Worm (Caenorhabditis elegans) whole organism, L1 larva: ENCODE data around the gene C05G5.5.

Experiments used
- Y116A8C.19 ChIP-seq: sonication (generic microtip); optimal IDR thresholded peaks from 2 replicates; lab custom pipeline; 2016; ENCODE audit warnings: missing compliant biosample characterization, missing genetic modification characterization, borderline replicate concordance
- aha-1 ChIP-seq: fragments of 150-350 bp; optimal IDR thresholded peaks from 2 replicates; lab custom pipeline; 2014; ENCODE audit warnings: missing biosample characterization, missing genetic modification characterization
- alr-1 ChIP-seq: fragments of 200-800 bp; sonication (Bioruptor generic); optimal IDR thresholded peaks from 2 replicates; lab custom pipeline; 2018; ENCODE audit warnings: borderline replicate concordance, mild to moderate bottlenecking, missing genetic modification characterization, missing compliant biosample characterization
- ama-1 ChIP-seq: fragments of 150-350 bp; optimal IDR thresholded peaks from 2 replicates; lab custom pipeline; 2014
- ceh-88 ChIP-seq: fragments of 200-800 bp; sonication (Bioruptor generic); IDR thresholded peaks from 2 replicates; pipeline ENCODE4 v1.3.6; 2022; ENCODE audit warnings: missing genetic modification characterization, missing compliant biosample characterization
- ces-1 ChIP-seq: fragments of 150-350 bp; optimal IDR thresholded peaks from 2 replicates; lab custom pipeline; 2014; ENCODE audit warnings: missing biosample characterization, missing genetic modification reagents, missing genetic modification characterization
- elt-2 ChIP-seq: sonication (generic microtip); optimal IDR thresholded peaks from 2 replicates; lab custom pipeline; 2016; ENCODE audit warnings: missing genetic modification characterization, mild to moderate bottlenecking, inconsistent platforms, missing compliant biosample characterization, missing genetic modification reagents
- ets-5 ChIP-seq: fragments of 200-800 bp; sonication (Bioruptor generic); IDR thresholded peaks from 2 replicates; pipeline ENCODE4 v1.3.6; 2022; ENCODE audit warnings: missing genetic modification characterization, missing compliant biosample characterization
- fkh-10 ChIP-seq: sonication (generic microtip); optimal IDR thresholded peaks from 2 replicates; lab custom pipeline; 2017; ENCODE audit warnings: missing biosample characterization, missing genetic modification reagents, missing genetic modification characterization
- hpl-2 ChIP-seq: fragments of 150-350 bp; optimal IDR thresholded peaks from 2 replicates; lab custom pipeline; 2014; ENCODE audit warnings: missing biosample characterization, missing genetic modification reagents, missing genetic modification characterization
- irx-1 ChIP-seq: sonication (generic microtip); optimal IDR thresholded peaks from 2 replicates; lab custom pipeline; 2016; ENCODE audit warnings: missing genetic modification characterization, missing compliant biosample characterization
- lin-39 ChIP-seq: fragments of 150-350 bp; optimal IDR thresholded peaks from 2 replicates; lab custom pipeline; 2014; ENCODE audit warnings: missing biosample characterization, missing genetic modification reagents, missing genetic modification characterization
- mab-9 ChIP-seq: fragments of 200-800 bp; sonication (Bioruptor generic); IDR thresholded peaks from 2 replicates; pipeline ENCODE4 v1.3.6; 2022; ENCODE audit warnings: missing genetic modification reagents, missing genetic modification characterization, missing compliant biosample characterization
- mdl-1 ChIP-seq, 2 experiments: fragments of 150-350 bp; optimal IDR thresholded peaks; 2 replicates each; lab custom pipeline; 2014 to 2017; ENCODE audit warnings: missing biosample characterization in 2 of 2, missing genetic modification characterization in 2 of 2, inconsistent platforms in 1 of 2
- nhr-11 ChIP-seq: fragments of 150-350 bp; optimal IDR thresholded peaks from 2 replicates; lab custom pipeline; 2014; ENCODE audit warnings: missing biosample characterization, missing genetic modification characterization
- nhr-20 ChIP-seq: sonication (generic microtip); optimal IDR thresholded peaks from 2 replicates; lab custom pipeline; 2016; ENCODE audit warnings: mild to moderate bottlenecking, missing genetic modification characterization, missing compliant biosample characterization
- nhr-237 ChIP-seq: fragments of 150-350 bp; optimal IDR thresholded peaks from 2 replicates; lab custom pipeline; 2014; ENCODE audit warnings: missing biosample characterization, missing genetic modification characterization
- nhr-47 ChIP-seq: sonication (generic microtip); optimal IDR thresholded peaks from 2 replicates; lab custom pipeline; 2016; ENCODE audit warnings: mild to moderate bottlenecking, missing genetic modification characterization, moderate library complexity, missing compliant biosample characterization
- nhr-71 ChIP-seq: sonication (generic microtip); optimal IDR thresholded peaks from 2 replicates; lab custom pipeline; 2016; ENCODE audit warnings: mild to moderate bottlenecking, missing genetic modification characterization, moderate library complexity, missing compliant biosample characterization
- nhr-85 ChIP-seq: sonication (generic microtip); peaks from one replicate; lab custom pipeline; 2016; ENCODE audit warnings: missing genetic modification characterization, inconsistent platforms, missing compliant biosample characterization
- pax-3 ChIP-seq: fragments of 200-800 bp; sonication (Bioruptor generic); optimal IDR thresholded peaks from 2 replicates; lab custom pipeline; 2018; ENCODE audit warnings: mild to moderate bottlenecking, missing genetic modification characterization, moderate library complexity, missing compliant biosample characterization
- rnt-1 ChIP-seq: sonication (generic microtip); optimal IDR thresholded peaks from 2 replicates; lab custom pipeline; 2016; ENCODE audit warnings: mild to moderate bottlenecking, missing genetic modification characterization, moderate library complexity, missing compliant biosample characterization
- snpc-4 ChIP-seq: fragments of 150-350 bp; optimal IDR thresholded peaks from 2 replicates; lab custom pipeline; 2014; ENCODE audit warnings: missing biosample characterization, missing genetic modification characterization
- swsn-7 ChIP-seq: sonication (generic microtip); optimal IDR thresholded peaks from 2 replicates; lab custom pipeline; 2016; ENCODE audit warnings: missing genetic modification characterization, missing compliant biosample characterization
- tbx-2 ChIP-seq: sonication (generic microtip); optimal IDR thresholded peaks from 2 replicates; lab custom pipeline; 2016; ENCODE audit warnings: missing genetic modification characterization, missing compliant biosample characterization
- unc-130 ChIP-seq: fragments of 150-350 bp; optimal IDR thresholded peaks from 2 replicates; lab custom pipeline; 2017; ENCODE audit warnings: missing biosample characterization, missing genetic modification characterization, inconsistent platforms
- unc-62 ChIP-seq: fragments of 150-350 bp; optimal IDR thresholded peaks from 2 replicates; lab custom pipeline; 2014; ENCODE audit warnings: missing biosample characterization, missing genetic modification reagents, missing genetic modification characterization
- unc-86 ChIP-seq: sonication (generic microtip); optimal IDR thresholded peaks from 2 replicates; lab custom pipeline; 2016; ENCODE audit warnings: missing genetic modification characterization, missing compliant biosample characterization
- unc-98 ChIP-seq: fragments of 200-800 bp; sonication (Bioruptor generic); IDR thresholded peaks from 2 replicates; pipeline ENCODE4 v1.3.6; 2022; ENCODE audit warnings: missing genetic modification characterization, missing compliant biosample characterization
- vab-15 ChIP-seq: sonication (generic microtip); optimal IDR thresholded peaks from 2 replicates; lab custom pipeline; 2017; ENCODE audit warnings: missing genotype, mild to moderate bottlenecking, missing genetic modification characterization, missing compliant biosample characterization
- xbp-1 ChIP-seq: sonication (generic microtip); optimal IDR thresholded peaks from 2 replicates; lab custom pipeline; 2016; ENCODE audit warnings: missing genetic modification characterization, missing compliant biosample characterization
- ztf-4 ChIP-seq: fragments of 150-350 bp; optimal IDR thresholded peaks from 2 replicates; lab custom pipeline; 2014; ENCODE audit warnings: missing biosample characterization, missing genetic modification characterization

The C05G5.5 gene

ce11 chrX:14775222-14775621 is 14.3 kb upstream of the C05G5.5 start:
- TF ChIP-seq unc-62 (GFP tag; lab: Kevin White, UChicago) (no peak), elt-2 (tag; lab: Kevin White, UChicago) (no peak), ztf-4 (no peak), nhr-20 (no peak), alr-1 (no peak), mab-9 (GFP tag; lab: Robert Waterston, UW) (no peak), nhr-11 (tag; lab: Kevin White, UChicago) (no peak), mdl-1 (tag; optimal IDR thresholded peaks at IDR 0.05; lab: Kevin White, UChicago) (no peak), unc-130 (tag; lab: Kevin White, UChicago) (no peak), ces-1 (GFP tag; lab: Kevin White, UChicago) (no peak), nhr-71 (tag; lab: Kevin White, UChicago) (no peak), ceh-88 (GFP tag; lab: Robert Waterston, UW) (no peak), ama-1 (no peak), aha-1 (tag; lab: Kevin White, UChicago) (no peak), hpl-2 (GFP tag; lab: Kevin White, UChicago) (no peak), nhr-47 (tag; lab: Kevin White, UChicago) (no peak), fkh-10 (GFP tag; lab: Kevin White, UChicago) (no peak), Y116A8C.19 (tag; lab: Kevin White, UChicago) (no peak), vab-15 (tag; lab: Kevin White, UChicago) (no peak), tbx-2 (tag; lab: Kevin White, UChicago) (no peak)
- TF ChIP-seq, all 84 proteins: peak for 0

- TF ChIP-seq nhr-85 (tag; lab: Kevin White, UChicago): peak; percentile 36
- TF ChIP-seq pax-3 (tag; lab: Kevin White, UChicago): no peak
Measured at ce11 chrX:14773238-14773637, 12.3 kb upstream of the C05G5.5 start, which contains the start of gene unc-3. unc-3 (plus strand) TSS chrX:14773538.

- TF ChIP-seq mab-9 (GFP tag; lab: Robert Waterston, UW): no peak
- peak; percentile 8 for TF ChIP-seq elt-2 (tag; lab: Kevin White, UChicago)
Measured at ce11 chrX:14771682-14772081, 10.8 kb upstream of the C05G5.5 start, which contains the start of gene Y16B4A.2. Y16B4A.2 (minus strand) TSS chrX:14771851.

- peak; percentile 16 for TF ChIP-seq elt-2 (tag; lab: Kevin White, UChicago)
- no peak for TF ChIP-seq irx-1
- TF ChIP-seq, all 84 proteins: peak for 1
Measured at ce11 chrX:14770336-14770735, 9.4 kb upstream of the C05G5.5 start.

ce11 chrX:14768989-14769388 is 8.1 kb upstream of the C05G5.5 start:
- TF ChIP-seq elt-2 (tag; lab: Kevin White, UChicago) (peak; percentile 66), irx-1 (no peak)

DNA sequence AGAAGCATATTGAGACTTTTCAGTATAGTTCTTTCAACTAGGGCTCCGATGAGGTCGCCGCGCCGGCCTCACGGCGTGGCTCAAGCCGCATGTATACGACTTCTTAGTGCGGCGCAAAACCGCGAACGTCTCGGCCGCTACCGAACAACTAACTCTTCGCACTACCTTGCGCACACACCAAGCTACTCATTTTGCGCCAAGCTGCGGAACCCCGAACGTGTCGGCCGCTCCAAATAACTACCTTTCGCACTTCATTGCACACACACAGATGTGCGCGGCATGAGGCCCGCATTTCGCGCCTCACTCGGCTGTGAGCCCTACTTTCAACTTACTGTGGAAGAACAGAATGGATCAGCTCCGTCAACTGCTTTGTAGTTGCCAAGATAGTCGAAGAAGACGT is 6.9 kb upstream of the C05G5.5 start:
- no peak for TF ChIP-seq alr-1
- TF ChIP-seq rnt-1 (tag; lab: Kevin White, UChicago): no peak
- TF ChIP-seq swsn-7 (tag; lab: Kevin White, UChicago): no peak
- TF ChIP-seq snpc-4 (tag; lab: Kevin White, UChicago): no peak
- no peak for TF ChIP-seq unc-86 (tag; lab: Kevin White, UChicago)
- TF ChIP-seq nhr-237: no peak
- TF ChIP-seq ets-5: no peak
- no peak for TF ChIP-seq unc-98
- no peak for TF ChIP-seq fkh-10 (GFP tag; lab: Kevin White, UChicago)

DNA sequence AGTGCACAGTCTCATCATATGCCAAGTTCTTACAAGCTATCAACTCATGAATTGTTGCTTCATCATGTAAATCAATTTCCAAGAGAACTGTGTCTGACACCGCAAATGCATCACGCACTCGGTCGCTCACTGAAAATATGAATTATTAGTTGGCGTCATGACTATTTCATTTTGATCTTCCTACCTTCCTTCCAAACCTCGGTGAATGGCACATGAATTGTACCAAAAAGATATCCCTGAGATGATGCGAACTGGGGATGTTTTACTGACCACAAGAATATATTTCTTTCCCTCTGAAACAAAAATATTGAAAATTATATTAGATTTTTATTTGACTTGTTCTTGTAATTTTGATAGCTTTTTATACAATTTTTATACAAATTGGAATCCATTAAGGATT is 755 bp downstream of the C05G5.5 start:
- TF ChIP-seq lin-39 (tag; lab: Kevin White, UChicago) (no peak), xbp-1 (tag; lab: Kevin White, UChicago) (no peak)
- TF ChIP-seq, all 84 proteins: peak for 0
